Worm (Caenorhabditis elegans) whole organism, late embryonic: Measurements from ENCODE around the gene nuaf-1.

Experiments used
- T23F11.4 ChIP-seq: fragments of 200-800 bp; sonication (Bioruptor generic); optimal IDR thresholded peaks from 2 replicates; lab custom pipeline; 2018; ENCODE audit warnings: mild to moderate bottlenecking, missing genetic modification characterization, missing compliant biosample characterization
- Y22D7AL.16 ChIP-seq: sonication (generic microtip); optimal IDR thresholded peaks from 2 replicates; lab custom pipeline; 2016; ENCODE audit warnings: missing genetic modification characterization, missing compliant biosample characterization
- ahr-1 ChIP-seq: sonication (generic microtip); optimal IDR thresholded peaks from 2 replicates; lab custom pipeline; 2016; ENCODE audit warnings: missing genetic modification characterization, missing compliant biosample characterization
- ceh-14 ChIP-seq: sonication (generic microtip); optimal IDR thresholded peaks from 2 replicates; lab custom pipeline; 2016; ENCODE audit warnings: missing genotype, missing genetic modification characterization, missing compliant biosample characterization
- ceh-18 ChIP-seq: sonication (generic microtip); optimal IDR thresholded peaks from 2 replicates; lab custom pipeline; 2016; ENCODE audit warnings: missing genetic modification characterization, missing compliant biosample characterization
- ceh-22 ChIP-seq: sonication (generic microtip); optimal IDR thresholded peaks from 2 replicates; lab custom pipeline; 2017; ENCODE audit warnings: missing biosample characterization, missing genetic modification characterization
- ceh-34 ChIP-seq: sonication (generic microtip); optimal IDR thresholded peaks from 2 replicates; lab custom pipeline; 2016; ENCODE audit warnings: mild to moderate bottlenecking, missing genetic modification characterization, missing compliant biosample characterization
- ceh-9 ChIP-seq: sonication (generic microtip); optimal IDR thresholded peaks from 2 replicates; lab custom pipeline; 2016; ENCODE audit warnings: mild to moderate bottlenecking, missing genetic modification characterization, inconsistent platforms, missing compliant biosample characterization
- dve-1 ChIP-seq: sonication (generic microtip); optimal IDR thresholded peaks from 2 replicates; lab custom pipeline; 2017; ENCODE audit warnings: antibody characterized with exemption, mild to moderate bottlenecking, missing genetic modification characterization, missing compliant biosample characterization
- hlh-30 ChIP-seq: sonication (generic microtip); optimal IDR thresholded peaks from 2 replicates; lab custom pipeline; 2017; ENCODE audit warnings: antibody characterized with exemption, missing genetic modification characterization, missing compliant biosample characterization; ENCODE audit not compliant: insufficient read depth
- lin-11 ChIP-seq: fragments of 200-800 bp; sonication (Bioruptor generic); optimal IDR thresholded peaks from 2 replicates; lab custom pipeline; 2018; ENCODE audit warnings: mild to moderate bottlenecking, missing genetic modification characterization, missing compliant biosample characterization
- pat-9 ChIP-seq: fragments of 200-800 bp; sonication (Bioruptor generic); optimal IDR thresholded peaks from 2 replicates; lab custom pipeline; 2018; ENCODE audit warnings: mild to moderate bottlenecking, missing genetic modification characterization, moderate library complexity, missing compliant biosample characterization
- sdc-2 ChIP-seq: sonication (generic microtip); optimal IDR thresholded peaks from 2 replicates; lab custom pipeline; 2016; ENCODE audit warnings: missing genotype, missing genetic modification characterization, missing compliant biosample characterization
- ttx-3 ChIP-seq: sonication (generic microtip); optimal IDR thresholded peaks from 2 replicates; lab custom pipeline; 2016; ENCODE audit warnings: missing genetic modification reagents, missing genetic modification characterization, missing compliant biosample characterization

Gene nuaf-1

DNA sequence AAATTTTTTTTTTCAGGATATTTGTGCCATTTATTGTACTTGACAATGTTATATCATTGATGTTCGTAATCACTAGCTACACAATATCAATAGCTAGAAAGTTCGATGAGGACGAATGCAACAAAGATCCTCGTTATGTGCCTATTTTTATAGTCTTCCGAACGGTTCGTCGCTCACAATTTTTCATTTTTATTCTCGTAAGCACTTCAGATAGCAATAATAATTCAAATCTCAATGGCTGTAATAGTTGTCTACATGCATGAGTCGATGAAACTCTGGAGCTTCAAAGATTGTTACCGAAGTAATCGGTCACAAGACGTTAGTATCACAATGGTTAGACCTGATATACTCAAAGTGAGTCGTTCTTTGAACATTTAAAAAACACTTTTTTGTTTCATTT is 39.3 kb downstream of the nuaf-1 start:
- TF ChIP-seq T23F11.4 (GFP tag; lab: Kevin White, UChicago), result no peak
- no peak for TF ChIP-seq lin-11

- TF ChIP-seq Y22D7AL.16, result no peak
- no peak for TF ChIP-seq pat-9 (tag; lab: Kevin White, UChicago)
- TF ChIP-seq T23F11.4 (GFP tag; lab: Kevin White, UChicago), result no peak
- no peak for TF ChIP-seq sdc-2 (tag; lab: Kevin White, UChicago)
- no peak for TF ChIP-seq ahr-1
- no peak for TF ChIP-seq ceh-34
- TF ChIP-seq hlh-30 (tag; lab: Kevin White, UChicago), result no peak
- TF ChIP-seq ceh-9 (tag; lab: Kevin White, UChicago), result no peak
- TF ChIP-seq dve-1, result no peak
- no peak for TF ChIP-seq ttx-3 (tag; lab: Kevin White, UChicago)
- no peak for TF ChIP-seq ceh-14 (tag; lab: Kevin White, UChicago)
- TF ChIP-seq ceh-18 (tag; lab: Kevin White, UChicago), result no peak
- TF ChIP-seq ceh-22, result no peak
These were observed 45.2 kb downstream of the nuaf-1 start, which contains the start of gene R11G10.3 for ce11 chrV:13523194-13523593. Gene R11G10.3 (plus strand): TSS chrV:13523494.
